Worm (Caenorhabditis elegans) whole organism, L3 larva: ENCODE results near the gene ztf-31.

Experiments used
- R02D3.7 ChIP-seq: fragments of 150-350 bp; optimal IDR thresholded peaks from 2 replicates; lab custom pipeline; 2014; ENCODE audit warnings: missing biosample characterization, missing genetic modification characterization
- ZK546.5 ChIP-seq: sonication (generic microtip); optimal IDR thresholded peaks from 2 replicates; lab custom pipeline; 2017; ENCODE audit warnings: missing biosample characterization, missing genetic modification characterization
- aly-2 ChIP-seq: fragments of 150-350 bp; optimal IDR thresholded peaks from 2 replicates; lab custom pipeline; 2014; ENCODE audit warnings: missing biosample characterization, missing genetic modification characterization
- ama-1 ChIP-seq: fragments of 150-350 bp; optimal IDR thresholded peaks from 2 replicates; lab custom pipeline; 2018
- ceh-16 ChIP-seq: sonication (generic microtip); optimal IDR thresholded peaks from 2 replicates; lab custom pipeline; 2017; ENCODE audit warnings: missing biosample characterization, missing genetic modification characterization
- ceh-28 ChIP-seq: fragments of 150-350 bp; optimal IDR thresholded peaks from 2 replicates; lab custom pipeline; 2014; ENCODE audit warnings: missing biosample characterization, missing genetic modification reagents, missing genetic modification characterization
- ceh-82 ChIP-seq: fragments of 150-350 bp; optimal IDR thresholded peaks from 2 replicates; lab custom pipeline; 2014; ENCODE audit warnings: missing biosample characterization, missing genetic modification characterization
- ceh-9 ChIP-seq: sonication (generic microtip); optimal IDR thresholded peaks from 2 replicates; lab custom pipeline; 2018; ENCODE audit warnings: missing biosample characterization, missing genetic modification characterization
- daf-12 ChIP-seq: fragments of 150-350 bp; optimal IDR thresholded peaks from 2 replicates; lab custom pipeline; 2014; ENCODE audit warnings: missing biosample characterization, missing genetic modification reagents, missing genetic modification characterization
- egl-27 ChIP-seq: sonication (generic microtip); optimal IDR thresholded peaks from 4 replicates; lab custom pipeline; 2017; ENCODE audit warnings: missing biosample characterization, missing genetic modification reagents, missing genetic modification characterization
- egl-5 ChIP-seq: fragments of 150-350 bp; optimal IDR thresholded peaks from 2 replicates; lab custom pipeline; 2017; ENCODE audit warnings: missing biosample characterization, missing genetic modification reagents, missing genetic modification characterization, inconsistent platforms
- elt-1 ChIP-seq: fragments of 150-350 bp; optimal IDR thresholded peaks from 2 replicates; lab custom pipeline; 2014; ENCODE audit warnings: missing biosample characterization, missing genetic modification characterization
- elt-2 ChIP-seq: sonication (generic microtip); optimal IDR thresholded peaks from 2 replicates; lab custom pipeline; 2016; ENCODE audit warnings: missing genetic modification reagents, mild to moderate bottlenecking, missing genetic modification characterization, missing compliant biosample characterization
- elt-3 ChIP-seq, 3 experiments: fragments of 150-350 bp in 1 of 3; sonication (generic microtip) in 2 of 3; optimal IDR thresholded peaks; 2 replicates in 2 of 3; 4 replicates in 1 of 3; lab custom pipeline; 2014 to 2017; ENCODE audit warnings: missing biosample characterization in 3 of 3, missing genetic modification characterization in 3 of 3
- eor-1 ChIP-seq, 2 experiments: fragments of 150-350 bp; optimal IDR thresholded peaks; 2 replicates each; lab custom pipeline; 2014 to 2018; ENCODE audit warnings: missing biosample characterization in 2 of 2, missing genetic modification characterization in 2 of 2
- fkh-10 ChIP-seq: sonication (generic microtip); optimal IDR thresholded peaks from 2 replicates; lab custom pipeline; 2017; ENCODE audit warnings: missing biosample characterization, missing genetic modification reagents, missing genetic modification characterization
- fkh-2 ChIP-seq: fragments of 150-350 bp; optimal IDR thresholded peaks from 2 replicates; lab custom pipeline; 2014; ENCODE audit warnings: missing biosample characterization, missing genetic modification reagents, missing genetic modification characterization
- fos-1 ChIP-seq: fragments of 150-350 bp; optimal IDR thresholded peaks from 2 replicates; lab custom pipeline; 2014; ENCODE audit warnings: missing biosample characterization, missing genetic modification characterization
- hmg-11 ChIP-seq: sonication (generic microtip); optimal IDR thresholded peaks from 2 replicates; lab custom pipeline; 2016; ENCODE audit warnings: missing genetic modification characterization, missing compliant biosample characterization
- jun-1 ChIP-seq: fragments of 150-350 bp; optimal IDR thresholded peaks from 2 replicates; lab custom pipeline; 2014; ENCODE audit warnings: missing biosample characterization, missing genetic modification reagents, missing genetic modification characterization
- lin-15B ChIP-seq: fragments of 150-350 bp; optimal IDR thresholded peaks from 2 replicates; lab custom pipeline; 2014; ENCODE audit warnings: missing biosample characterization, missing genetic modification characterization
- lin-39 ChIP-seq: fragments of 150-350 bp; optimal IDR thresholded peaks from 2 replicates; lab custom pipeline; 2018; ENCODE audit warnings: missing biosample characterization, missing genetic modification reagents, missing genetic modification characterization
- lsy-12 ChIP-seq: sonication (generic microtip); optimal IDR thresholded peaks from 2 replicates; lab custom pipeline; 2016; ENCODE audit warnings: mild to moderate bottlenecking, missing genetic modification characterization, missing compliant biosample characterization
- mdl-1 ChIP-seq: fragments of 150-350 bp; optimal IDR thresholded peaks from 2 replicates; lab custom pipeline; 2014; ENCODE audit warnings: missing biosample characterization, missing genetic modification characterization
- mml-1 ChIP-seq: fragments of 150-350 bp; sonication (generic microtip); optimal IDR thresholded peaks from 3 replicates; lab custom pipeline; 2014; ENCODE audit warnings: missing biosample characterization, missing genetic modification characterization
- nfya-1 ChIP-seq: sonication (generic microtip); optimal IDR thresholded peaks from 2 replicates; lab custom pipeline; 2017; ENCODE audit warnings: missing genetic modification characterization, mild to moderate bottlenecking, missing compliant biosample characterization, antibody characterized with exemption, moderate library complexity; ENCODE audit not compliant: insufficient read depth
- nhr-11 ChIP-seq: fragments of 150-350 bp; optimal IDR thresholded peaks from 2 replicates; lab custom pipeline; 2014; ENCODE audit warnings: missing biosample characterization, missing genetic modification characterization
- nhr-12 ChIP-seq: fragments of 150-350 bp; optimal IDR thresholded peaks from 2 replicates; lab custom pipeline; 2014; ENCODE audit warnings: missing biosample characterization, missing genetic modification characterization
- nhr-23 ChIP-seq: fragments of 150-350 bp; optimal IDR thresholded peaks from 2 replicates; lab custom pipeline; 2014; ENCODE audit warnings: missing biosample characterization, missing genetic modification reagents, missing genetic modification characterization
- nhr-237 ChIP-seq: fragments of 150-350 bp; optimal IDR thresholded peaks from 2 replicates; lab custom pipeline; 2014; ENCODE audit warnings: missing biosample characterization, missing genetic modification characterization
- nhr-25 ChIP-seq: sonication (generic microtip); optimal IDR thresholded peaks from 2 replicates; lab custom pipeline; 2017; ENCODE audit warnings: missing biosample characterization, missing genetic modification characterization
- nhr-28 ChIP-seq: fragments of 150-350 bp; optimal IDR thresholded peaks from 2 replicates; lab custom pipeline; 2014; ENCODE audit warnings: missing biosample characterization, missing genetic modification characterization
- nhr-43 ChIP-seq: sonication (generic microtip); optimal IDR thresholded peaks from 2 replicates; lab custom pipeline; 2016; ENCODE audit warnings: mild to moderate bottlenecking, missing genetic modification characterization, missing compliant biosample characterization; ENCODE audit not compliant: poor library complexity, severe bottlenecking
- nhr-67 ChIP-seq: fragments of 150-350 bp; optimal IDR thresholded peaks from 2 replicates; lab custom pipeline; 2014; ENCODE audit warnings: missing biosample characterization, missing genetic modification characterization
- nhr-76 ChIP-seq: fragments of 150-350 bp; sonication (generic microtip); optimal IDR thresholded peaks from 5 replicates; lab custom pipeline; 2014; ENCODE audit warnings: missing biosample characterization, missing genetic modification characterization
- nhr-77 ChIP-seq: fragments of 150-350 bp; optimal IDR thresholded peaks from 2 replicates; lab custom pipeline; 2014; ENCODE audit warnings: missing biosample characterization, missing genetic modification characterization
- pha-4 ChIP-seq: fragments of 150-350 bp; optimal IDR thresholded peaks from 2 replicates; lab custom pipeline; 2014; ENCODE audit warnings: missing biosample characterization, missing genetic modification reagents, missing genetic modification characterization
- pqm-1 ChIP-seq: fragments of 150-350 bp; optimal IDR thresholded peaks from 2 replicates; lab custom pipeline; 2017; ENCODE audit warnings: missing biosample characterization, missing genetic modification characterization, inconsistent platforms
- sea-2 ChIP-seq: fragments of 150-350 bp; sonication (generic microtip); optimal IDR thresholded peaks from 4 replicates; lab custom pipeline; 2014; ENCODE audit warnings: missing biosample characterization, missing genetic modification reagents, missing genetic modification characterization
- skn-1 ChIP-seq: fragments of 150-350 bp; optimal IDR thresholded peaks from 2 replicates; lab custom pipeline; 2014; ENCODE audit warnings: missing biosample characterization, missing genetic modification characterization
- snpc-4 ChIP-seq: fragments of 150-350 bp; optimal IDR thresholded peaks from 2 replicates; lab custom pipeline; 2014; ENCODE audit warnings: missing biosample characterization, missing genetic modification characterization
- tbx-2 ChIP-seq: sonication (generic microtip); optimal IDR thresholded peaks from 2 replicates; lab custom pipeline; 2016; ENCODE audit warnings: mild to moderate bottlenecking, missing genetic modification characterization, missing compliant biosample characterization
- unc-39 ChIP-seq: sonication (generic microtip); optimal IDR thresholded peaks from 4 replicates; lab custom pipeline; 2017; ENCODE audit warnings: missing biosample characterization, missing genetic modification characterization
- unc-62 ChIP-seq: fragments of 150-350 bp; sonication (generic microtip); optimal IDR thresholded peaks from 4 replicates; lab custom pipeline; 2014; ENCODE audit warnings: missing biosample characterization, missing genetic modification reagents, missing genetic modification characterization
- zag-1 ChIP-seq: fragments of 150-350 bp; optimal IDR thresholded peaks from 2 replicates; lab custom pipeline; 2014; ENCODE audit warnings: missing biosample characterization, missing genetic modification characterization
- ztf-11 ChIP-seq: fragments of 150-350 bp; optimal IDR thresholded peaks from 2 replicates; lab custom pipeline; 2014; ENCODE audit warnings: missing biosample characterization, missing genetic modification characterization
- ztf-4 ChIP-seq: fragments of 150-350 bp; optimal IDR thresholded peaks from 2 replicates; lab custom pipeline; 2014; ENCODE audit warnings: missing biosample characterization, missing genetic modification characterization

The ztf-31 gene

DNA sequence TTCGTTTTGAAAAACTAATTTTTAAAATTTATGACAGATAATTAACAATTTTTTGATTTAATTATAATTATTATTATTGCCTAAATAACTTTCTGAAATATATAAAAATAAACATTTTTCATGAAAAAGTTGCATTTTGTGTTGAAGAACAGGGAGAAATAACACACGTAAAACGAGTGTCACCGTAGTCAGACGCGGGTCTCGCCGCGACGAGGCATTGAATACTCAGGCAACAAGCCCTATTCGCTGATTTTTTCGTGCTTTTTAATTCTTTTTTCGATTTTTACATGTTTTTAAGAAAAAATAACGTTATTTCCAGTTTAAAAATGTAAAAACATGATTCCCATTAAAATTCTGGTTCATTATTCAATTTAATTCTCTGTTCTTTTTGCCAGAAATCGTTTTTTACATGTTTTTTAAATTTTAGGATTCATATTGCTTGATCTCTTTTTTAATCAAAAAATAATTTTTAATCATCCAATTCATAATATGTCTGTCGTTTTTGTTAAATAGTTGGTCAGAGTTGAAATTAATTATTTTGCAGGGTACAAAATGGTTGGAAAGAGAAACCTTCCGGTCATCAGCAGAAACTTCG is 33.2 kb upstream of the ztf-31 start, which contains the start of gene rpl-6:
Gene rpl-6 (plus strand): TSS at position 545 of the 595 bp plus-strand sequence.
- peak; percentile 73 for TF ChIP-seq lin-39 (tag; lab: Kevin White, UChicago)
- TF ChIP-seq zag-1: no peak
- peak; percentile 37 for TF ChIP-seq tbx-2 (tag; lab: Kevin White, UChicago)
- peak; percentile 60 for TF ChIP-seq ceh-28 (tag; lab: Kevin White, UChicago)
- peak; percentile 98 for TF ChIP-seq pha-4 (tag; lab: Kevin White, UChicago)
- TF ChIP-seq ztf-4: peak; percentile 13
- TF ChIP-seq elt-1: peak; percentile 18
- TF ChIP-seq ceh-82 (tag; lab: Kevin White, UChicago): no peak
- TF ChIP-seq elt-3 (tag; optimal IDR thresholded peaks at IDR 0.05; lab: Kevin White, UChicago): peak in 1 of 3 experiments; percentile 72
- no peak for TF ChIP-seq fos-1 (tag; lab: Kevin White, UChicago)
- TF ChIP-seq nhr-23: peak; percentile 98
- TF ChIP-seq nhr-25 (tag; lab: Kevin White, UChicago): peak; percentile 88
- no peak for TF ChIP-seq unc-62 (GFP tag; lab: Kevin White, UChicago)
- no peak for TF ChIP-seq nhr-12
- peak; percentile 93 for TF ChIP-seq lin-15B
- no peak for TF ChIP-seq daf-12 (tag; lab: Kevin White, UChicago)
- peak; percentile 59 for TF ChIP-seq ama-1 (lab: Kevin White, UChicago)
- no peak for TF ChIP-seq ztf-11 (tag; lab: Kevin White, UChicago)
- peak; percentile 66 for TF ChIP-seq egl-5 (tag; lab: Kevin White, UChicago)
- no peak for TF ChIP-seq fkh-2 (tag; lab: Kevin White, UChicago)
- TF ChIP-seq snpc-4 (tag; lab: Kevin White, UChicago): peak; percentile 48
- peak; percentile 72 for TF ChIP-seq egl-27 (tag; lab: Kevin White, UChicago)
- peak; percentile 90 for TF ChIP-seq lsy-12
- TF ChIP-seq pqm-1 (tag; lab: Kevin White, UChicago): peak; percentile 67
- TF ChIP-seq nhr-43: peak; percentile 79
- TF ChIP-seq nfya-1 (tag; lab: Kevin White, UChicago): peak; percentile 98
- peak; percentile 84 for TF ChIP-seq R02D3.7 (tag; lab: Kevin White, UChicago)
- no peak for TF ChIP-seq mdl-1
- TF ChIP-seq nhr-237 (tag; lab: Kevin White, UChicago): no peak
- no peak for TF ChIP-seq nhr-11 (tag; lab: Kevin White, UChicago)
- peak; percentile 81 for TF ChIP-seq hmg-11 (tag; lab: Kevin White, UChicago)
- peak; percentile 35 for TF ChIP-seq jun-1 (tag; lab: Kevin White, UChicago)
- no peak for TF ChIP-seq eor-1 (tag; optimal IDR thresholded peaks at IDR 0.05; lab: Kevin White, UChicago)
- TF ChIP-seq aly-2: no peak
- peak; percentile 66 for TF ChIP-seq elt-2 (tag; lab: Kevin White, UChicago)
- TF ChIP-seq fkh-10 (GFP tag; lab: Kevin White, UChicago): peak; percentile 14
- no peak for TF ChIP-seq mml-1
- no peak for TF ChIP-seq nhr-67 (tag; lab: Kevin White, UChicago)
- peak; percentile 22 for TF ChIP-seq ZK546.5 (tag; lab: Kevin White, UChicago)
- TF ChIP-seq nhr-28 (tag; lab: Kevin White, UChicago): no peak
- TF ChIP-seq ceh-16 (tag; lab: Kevin White, UChicago): peak; percentile 21
- no peak for TF ChIP-seq unc-39 (tag; lab: Kevin White, UChicago)
- TF ChIP-seq sea-2 (GFP tag; lab: Kevin White, UChicago): no peak
- TF ChIP-seq nhr-76 (tag; lab: Kevin White, UChicago): peak; percentile 1
- TF ChIP-seq nhr-77 (tag; lab: Kevin White, UChicago): no peak
- peak; percentile 77 for TF ChIP-seq skn-1 (tag; lab: Kevin White, UChicago)
- no peak for TF ChIP-seq ceh-9 (tag; lab: Kevin White, UChicago)
